Worm (Caenorhabditis elegans): Measurements from ENCODE around the gene C15B12.4.

DNA sequence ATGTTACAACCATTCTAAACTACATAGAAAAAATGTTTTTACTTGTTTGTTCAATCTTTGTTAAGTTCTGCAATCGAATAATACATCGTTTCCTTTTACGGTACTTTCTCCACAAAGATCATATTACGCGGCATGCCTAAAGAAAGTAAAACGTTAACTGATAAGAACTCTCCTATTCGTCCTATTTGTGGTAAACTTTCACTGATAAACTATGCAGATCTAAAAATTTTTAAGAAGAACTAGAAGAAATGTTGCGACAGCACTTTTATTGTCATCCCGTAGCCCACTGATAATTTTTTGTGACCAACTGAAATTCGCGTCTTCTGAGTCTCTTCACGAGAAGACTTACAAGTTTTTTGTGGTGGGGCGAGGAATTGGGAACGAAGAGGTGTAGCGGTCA, 46.4 kb downstream of the C15B12.4 start:
- TF ChIP-seq ref-1 (GFP tag; conservative IDR thresholded peaks at IDR 0.05) (no peak), T22C8.4 (GFP tag; IDR thresholded peaks at IDR 0.05) (no peak), ztf-23 (GFP tag; IDR thresholded peaks at IDR 0.05) (no peak), med-1 (GFP tag; optimal IDR thresholded peaks at IDR 0.05; ENCODE audit: insufficient read depth) (no peak), flt-1 (GFP tag; IDR thresholded peaks at IDR 0.05) (no peak)
